Fruit fly (Drosophila melanogaster) whole organism, embryonic: ENCODE measurements around the gene CG31886.
A peak's percentile ranks its signal among the peaks of the same experiment; 100 is the strongest.

Experiments
- Asciz ChIP-seq: fragments of 200-800 bp; sonication (Bioruptor generic); optimal IDR thresholded peaks from 2 replicates; lab custom pipeline; 2017; ENCODE audit warnings: missing biosample characterization, mild to moderate bottlenecking, missing genetic modification characterization, missing genetic modification reagents
- Atf3 ChIP-seq: fragments of 200-800 bp; sonication (Bioruptor generic); optimal IDR thresholded peaks from 3 replicates; lab custom pipeline; 2016; ENCODE audit warnings: missing biosample characterization, missing genetic modification characterization
- CG10366 ChIP-seq: fragments of 200-800 bp; sonication (Bioruptor generic); IDR thresholded peaks from 2 replicates; pipeline ENCODE4 v1.3.6; 2022; ENCODE audit warnings: missing biosample characterization, missing genetic modification characterization
- CG12219 ChIP-seq: fragments of 200-800 bp; sonication (Bioruptor generic); optimal IDR thresholded peaks from 3 replicates; lab custom pipeline; 2018; ENCODE audit warnings: missing biosample characterization, mild to moderate bottlenecking, missing genetic modification characterization
- CG13123 ChIP-seq: fragments of 200-800 bp; sonication (Bioruptor generic); optimal IDR thresholded peaks from 2 replicates; lab custom pipeline; 2016; ENCODE audit warnings: missing biosample characterization, missing genetic modification characterization
- CG13296 ChIP-seq: fragments of 200-800 bp; sonication (Bioruptor generic); optimal IDR thresholded peaks from 3 replicates; lab custom pipeline; 2018; ENCODE audit warnings: missing biosample characterization, mild to moderate bottlenecking, missing genetic modification characterization
- CG13894 ChIP-seq: fragments of 200-800 bp; sonication (Bioruptor generic); optimal IDR thresholded peaks from 3 replicates; lab custom pipeline; 2018; ENCODE audit warnings: missing biosample characterization, mild to moderate bottlenecking, missing genetic modification characterization, moderate library complexity
- CG14860 ChIP-seq: fragments of 200-800 bp; sonication (Bioruptor generic); IDR thresholded peaks from 3 replicates; pipeline ENCODE4 v1.3.6; 2022; ENCODE audit warnings: missing biosample characterization, missing genetic modification characterization; ENCODE audit not compliant: partially characterized antibody
- CG1529 ChIP-seq: fragments of 200-800 bp; sonication (Bioruptor generic); optimal IDR thresholded peaks from 3 replicates; lab custom pipeline; 2018; ENCODE audit warnings: missing biosample characterization, missing genetic modification characterization
- CG17186 ChIP-seq: fragments of 200-800 bp; sonication (Bioruptor generic); optimal IDR thresholded peaks from 3 replicates; lab custom pipeline; 2017; ENCODE audit warnings: missing biosample characterization, missing genetic modification reagents, missing genetic modification characterization
- CG2199 ChIP-seq: fragments of 200-800 bp; sonication (Bioruptor generic); IDR thresholded peaks from 3 replicates; pipeline ENCODE4 v1.3.6; 2022; ENCODE audit warnings: missing biosample characterization, missing genetic modification characterization
- CG31224 ChIP-seq: fragments of 200-800 bp; sonication (Bioruptor generic); IDR thresholded peaks from 2 replicates; pipeline ENCODE4 v1.3.6; 2022; ENCODE audit warnings: missing biosample characterization, missing genetic modification characterization
- CG32532 ChIP-seq: fragments of 200-800 bp; sonication (Bioruptor generic); IDR thresholded peaks from 2 replicates; pipeline ENCODE4 v1.3.6; 2022; ENCODE audit warnings: missing biosample characterization, missing genetic modification characterization
- CG43689 ChIP-seq: fragments of 200-800 bp; sonication (Bioruptor generic); IDR thresholded peaks from 2 replicates; pipeline ENCODE4 v1.3.6; 2022; ENCODE audit warnings: missing biosample characterization, missing genetic modification characterization
- CG4404 ChIP-seq: fragments of 200-800 bp; sonication (Bioruptor generic); IDR thresholded peaks from 2 replicates; pipeline ENCODE4 v1.3.6; 2022; ENCODE audit warnings: missing biosample characterization, missing genetic modification characterization
- CG4730 ChIP-seq: fragments of 200-800 bp; sonication (Bioruptor generic); IDR thresholded peaks from 2 replicates; pipeline ENCODE4 v1.3.6; 2022; ENCODE audit warnings: missing biosample characterization, missing genetic modification characterization
- CG6765 ChIP-seq: fragments of 200-800 bp; sonication (Bioruptor generic); optimal IDR thresholded peaks from 3 replicates; lab custom pipeline; 2017; ENCODE audit warnings: missing biosample characterization, mild to moderate bottlenecking, missing genetic modification characterization
- CG7839 ChIP-seq: fragments of 200-800 bp; sonication (Bioruptor generic); optimal IDR thresholded peaks from 3 replicates; lab custom pipeline; 2018; ENCODE audit warnings: missing biosample characterization, mild to moderate bottlenecking, missing genetic modification characterization, moderate library complexity
- CG7963 ChIP-seq: fragments of 200-800 bp; sonication (Bioruptor generic); IDR thresholded peaks from 3 replicates; pipeline ENCODE4 v1.3.6; 2022; ENCODE audit warnings: missing biosample characterization, missing genetic modification characterization; ENCODE audit not compliant: partially characterized antibody
- CG8089 ChIP-seq: fragments of 200-800 bp; sonication (Bioruptor generic); optimal IDR thresholded peaks from 3 replicates; lab custom pipeline; 2016; ENCODE audit warnings: missing biosample characterization, missing genetic modification characterization
- CG9797 ChIP-seq: fragments of 200-800 bp; sonication (Bioruptor generic); optimal IDR thresholded peaks from 3 replicates; lab custom pipeline; 2018; ENCODE audit warnings: missing biosample characterization, mild to moderate bottlenecking, missing genetic modification characterization
- CG9932 ChIP-seq: fragments of 200-800 bp; sonication (Bioruptor generic); IDR thresholded peaks from 2 replicates; pipeline ENCODE4 v1.3.6; 2022; ENCODE audit warnings: missing biosample characterization, missing genetic modification characterization
- CHES-1-like ChIP-seq: fragments of 200-800 bp; sonication (Bioruptor generic); optimal IDR thresholded peaks from 2 replicates; lab custom pipeline; 2016; ENCODE audit warnings: missing biosample characterization, missing genetic modification characterization
- Ets65A ChIP-seq: fragments of 200-800 bp; sonication (Bioruptor generic); peaks from one replicate; lab custom pipeline; 2016; ENCODE audit warnings: missing biosample characterization, missing genetic modification characterization
- Hmr ChIP-seq: fragments of 200-800 bp; sonication (Bioruptor generic); optimal IDR thresholded peaks from 3 replicates; lab custom pipeline; 2017; ENCODE audit warnings: mild to moderate bottlenecking, missing biosample characterization, missing genetic modification reagents, missing genetic modification characterization
- MBD-R2 ChIP-seq: fragments of 200-800 bp; sonication (Bioruptor generic); IDR thresholded peaks from 2 replicates; pipeline ENCODE4 v1.3.6; 2022; ENCODE audit warnings: missing biosample characterization, missing genetic modification characterization
- NC2α ChIP-seq: fragments of 200-800 bp; sonication (Bioruptor generic); optimal IDR thresholded peaks from 2 replicates; lab custom pipeline; 2016; ENCODE audit warnings: missing biosample characterization, missing genetic modification characterization
- Opbp ChIP-seq: fragments of 200-800 bp; sonication (Bioruptor generic); IDR thresholded peaks from 3 replicates; pipeline ENCODE4 v1.3.6; 2022; ENCODE audit warnings: missing biosample characterization, missing genetic modification characterization; ENCODE audit not compliant: partially characterized antibody
- Poxn ChIP-seq: fragments of 200-800 bp; sonication (Bioruptor generic); IDR thresholded peaks from 2 replicates; pipeline ENCODE4 v1.3.6; 2022; ENCODE audit warnings: missing biosample characterization, missing genetic modification characterization
- Ssrp ChIP-seq: fragments of 200-800 bp; sonication (Bioruptor generic); optimal IDR thresholded peaks from 2 replicates; lab custom pipeline; 2018; ENCODE audit warnings: missing biosample characterization, mild to moderate bottlenecking, missing genetic modification characterization, moderate library complexity
- bbx ChIP-seq: fragments of 200-800 bp; sonication (Bioruptor generic); IDR thresholded peaks from 2 replicates; pipeline ENCODE4 v1.3.6; 2022; ENCODE audit warnings: missing biosample characterization, missing genetic modification characterization; ENCODE audit not compliant: partially characterized antibody
- btn ChIP-seq: fragments of 200-800 bp; sonication (Bioruptor generic); optimal IDR thresholded peaks from 2 replicates; lab custom pipeline; 2016; ENCODE audit warnings: missing biosample characterization, missing genetic modification characterization
- dm ChIP-seq: fragments of 200-800 bp; sonication (Bioruptor generic); optimal IDR thresholded peaks from 3 replicates; lab custom pipeline; 2016; ENCODE audit warnings: missing biosample characterization, missing genetic modification characterization
- esg ChIP-seq: fragments of 200-800 bp; sonication (Bioruptor generic); conservative IDR thresholded peaks from 2 replicates; pipeline ENCODE4 v1.3.6; 2022; ENCODE audit warnings: missing biosample characterization, missing genetic modification characterization
- grn ChIP-seq: fragments of 200-800 bp; sonication (Bioruptor generic); optimal IDR thresholded peaks from 3 replicates; lab custom pipeline; 2017; ENCODE audit warnings: missing biosample characterization, missing genetic modification characterization
- jing ChIP-seq: fragments of 200-800 bp; sonication (Bioruptor generic); optimal IDR thresholded peaks from 2 replicates; lab custom pipeline; 2018; ENCODE audit warnings: missing biosample characterization, mild to moderate bottlenecking, missing genetic modification characterization
- kah ChIP-seq: fragments of 200-800 bp; sonication (Bioruptor generic); optimal IDR thresholded peaks from 2 replicates; lab custom pipeline; 2018; ENCODE audit warnings: missing biosample characterization, mild to moderate bottlenecking, missing genetic modification characterization
- lilli ChIP-seq: fragments of 200-800 bp; sonication (Bioruptor generic); optimal IDR thresholded peaks from 3 replicates; lab custom pipeline; 2016; ENCODE audit warnings: missing biosample characterization, missing genetic modification characterization
- lmd ChIP-seq: fragments of 200-800 bp; sonication (Bioruptor generic); IDR thresholded peaks from 2 replicates; pipeline ENCODE4 v1.3.6; 2022; ENCODE audit warnings: missing biosample characterization, missing genetic modification characterization
- nau ChIP-seq: fragments of 200-800 bp; sonication (Bioruptor generic); optimal IDR thresholded peaks from 3 replicates; lab custom pipeline; 2017; ENCODE audit warnings: missing biosample characterization, mild to moderate bottlenecking, missing genetic modification characterization, missing genetic modification reagents
- otp ChIP-seq: fragments of 200-800 bp; sonication (Bioruptor generic); IDR thresholded peaks from 3 replicates; pipeline ENCODE4, ENCODE4 v1.3.6; 2022; ENCODE audit warnings: missing biosample characterization, missing genetic modification characterization
- pros ChIP-seq: fragments of 200-800 bp; sonication (Bioruptor generic); optimal IDR thresholded peaks from 3 replicates; lab custom pipeline; 2019; ENCODE audit warnings: missing biosample characterization, mild to moderate bottlenecking, missing genetic modification characterization, moderate library complexity
- row ChIP-seq: fragments of 200-800 bp; sonication (Bioruptor generic); IDR thresholded peaks from 3 replicates; pipeline ENCODE4 v1.3.6; 2022; ENCODE audit warnings: missing biosample characterization, missing genetic modification characterization
- sd ChIP-seq: fragments of 200-800 bp; sonication (Bioruptor generic); optimal IDR thresholded peaks from 3 replicates; lab custom pipeline; 2018; ENCODE audit warnings: missing biosample characterization, mild to moderate bottlenecking, missing genetic modification characterization, moderate library complexity
- sisA ChIP-seq: fragments of 200-800 bp; sonication (Bioruptor generic); IDR thresholded peaks from 2 replicates; pipeline ENCODE4 v1.3.6; 2022; ENCODE audit warnings: missing biosample characterization, missing genetic modification characterization
- ssp ChIP-seq: fragments of 200-800 bp; sonication (Bioruptor generic); IDR thresholded peaks from 2 replicates; pipeline ENCODE4 v1.3.6; 2022; ENCODE audit warnings: missing biosample characterization, missing genetic modification characterization
- stwl ChIP-seq: fragments of 200-800 bp; sonication (Bioruptor generic); optimal IDR thresholded peaks from 3 replicates; lab custom pipeline; 2018; ENCODE audit warnings: missing biosample characterization, mild to moderate bottlenecking, missing genetic modification characterization, moderate library complexity
- tap ChIP-seq: fragments of 200-800 bp; optimal IDR thresholded peaks from 3 replicates; lab custom pipeline; 2019; ENCODE audit warnings: missing biosample characterization, mild to moderate bottlenecking, missing genetic modification characterization, moderate library complexity
- tll ChIP-seq, 2 experiments: fragments of 200-800 bp in 1 of 2; fragments of >200 bp in 1 of 2; sonication (Bioruptor generic) in 1 of 2; optimal IDR thresholded peaks; 2 replicates each; lab custom pipeline; 2017 to 2019; ENCODE audit warnings: missing biosample characterization in 2 of 2, missing genetic modification characterization in 2 of 2, mild to moderate bottlenecking in 1 of 2, moderate library complexity in 1 of 2
- toy ChIP-seq: fragments of 200-800 bp; sonication (Bioruptor generic); IDR thresholded peaks from 2 replicates; pipeline ENCODE4 v1.3.6; 2022; ENCODE audit warnings: missing biosample characterization, missing genetic modification characterization

CG31886 gene

dm6 chr2L:8984614-8985318 lies 25.9 kb upstream of the CG31886 start, which contains the start of gene CG13101 (continued):
- TF ChIP-seq CG9797 (GFP tag; lab: Kevin White, UChicago), result no peak
- TF ChIP-seq otp (GFP tag; lab: Robert Waterston, UW), result peak; percentile 86
- peak; percentile 91 for TF ChIP-seq lmd (GFP tag; lab: Robert Waterston, UW)
- peak; percentile 57 for TF ChIP-seq jing (GFP tag; lab: Kevin White, UChicago)
- peak; percentile 95 for TF ChIP-seq CG7839
- TF ChIP-seq CG4404 (GFP tag; lab: Robert Waterston, UW), result peak; percentile 84
- TF ChIP-seq toy (GFP tag; lab: Robert Waterston, UW), result peak; percentile 83
- TF ChIP-seq CG43689, result peak; percentile 83
- TF ChIP-seq NC2α, result peak; percentile 67
- peak; percentile 87 for TF ChIP-seq ssp (GFP tag; lab: Robert Waterston, UW)
- peak; percentile 92 for TF ChIP-seq esg (GFP tag; lab: Robert Waterston, UW)
- peak; percentile 93 for TF ChIP-seq lilli (GFP tag; lab: Kevin White, UChicago)
- TF ChIP-seq dm, result peak; percentile 50
- TF ChIP-seq tll (GFP tag; optimal IDR thresholded peaks at IDR 0.05; lab: Kevin White, UChicago), result no peak
- TF ChIP-seq stwl, result peak; percentile 24
- TF ChIP-seq CG7963, result no peak
- TF ChIP-seq CG1529 (GFP tag; lab: Kevin White, UChicago), result peak; percentile 81
- peak; percentile 54 for TF ChIP-seq grn
- peak; percentile 79 for TF ChIP-seq CG13123 (GFP tag; lab: Kevin White, UChicago)
- TF ChIP-seq CG31224 (GFP tag; lab: Robert Waterston, UW), result peak; percentile 90
- peak; percentile 90 for TF ChIP-seq nau (GFP tag; lab: Kevin White, UChicago)
- peak; percentile 42 for TF ChIP-seq CHES-1-like (GFP tag; lab: Kevin White, UChicago)
- no peak for TF ChIP-seq bbx (GFP tag; lab: Robert Waterston, UW)
- TF ChIP-seq Opbp (GFP tag; lab: Robert Waterston, UW), result no peak
- peak; percentile 82 for TF ChIP-seq CG6765 (GFP tag; lab: Kevin White, UChicago)
- peak; percentile 93 for TF ChIP-seq CG4730 (GFP tag; lab: Robert Waterston, UW)
- peak; percentile 93 for TF ChIP-seq CG9932 (GFP tag; lab: Robert Waterston, UW)
- TF ChIP-seq CG8089, result peak; percentile 63
- TF ChIP-seq Ssrp (tag; lab: Kevin White, UChicago), result peak; percentile 87
- peak; percentile 89 for TF ChIP-seq sisA (GFP tag; lab: Robert Waterston, UW)
- TF ChIP-seq Hmr (GFP tag; lab: Kevin White, UChicago), result peak; percentile 93
- peak; percentile 84 for TF ChIP-seq sd
- peak; percentile 93 for TF ChIP-seq CG13296 (GFP tag; lab: Kevin White, UChicago)
- TF ChIP-seq MBD-R2 (GFP tag; lab: Robert Waterston, UW), result peak; percentile 74; the same call in 1 of the 2 replicates
- TF ChIP-seq CG13894 (tag; lab: Kevin White, UChicago), result peak; percentile 74
- peak; percentile 91 for TF ChIP-seq tap (tag; lab: Kevin White, UChicago)
- TF ChIP-seq CG2199 (GFP tag; lab: Robert Waterston, UW), result peak; percentile 93
- peak; percentile 90 for TF ChIP-seq Asciz (GFP tag; lab: Kevin White, UChicago)
- TF ChIP-seq Poxn, result peak; percentile 58
- TF ChIP-seq kah (GFP tag; lab: Kevin White, UChicago), result peak; percentile 68
- TF ChIP-seq CG10366 (GFP tag; lab: Robert Waterston, UW), result peak; percentile 92
- peak; percentile 79 for TF ChIP-seq Atf3 (GFP tag; lab: Kevin White, UChicago)
- TF ChIP-seq row (GFP tag; lab: Robert Waterston, UW), result peak; percentile 96
- no peak for TF ChIP-seq CG17186 (GFP tag; lab: Kevin White, UChicago)
- no peak for TF ChIP-seq btn (GFP tag; lab: Kevin White, UChicago)
- TF ChIP-seq CG32532, result peak; percentile 97
- TF ChIP-seq Ets65A (GFP tag; lab: Kevin White, UChicago), result peak; percentile 84
- peak; percentile 88 for TF ChIP-seq CG12219 (GFP tag; lab: Kevin White, UChicago)
- TF ChIP-seq CG14860 (GFP tag; lab: Robert Waterston, UW), result no peak
- TF ChIP-seq pros, result peak; percentile 21
